Worm (Caenorhabditis elegans) whole organism, late embryonic: ENCODE measurements around the gene ska-3.

Experiments
- ama-1 ChIP-seq: fragments of 150-350 bp; optimal IDR thresholded peaks from 2 replicates; lab custom pipeline; 2014
- ceh-22 ChIP-seq: sonication (generic microtip); optimal IDR thresholded peaks from 2 replicates; lab custom pipeline; 2017; ENCODE audit warnings: missing biosample characterization, missing genetic modification characterization
- dmd-4 ChIP-seq: sonication (generic microtip); optimal IDR thresholded peaks from 2 replicates; lab custom pipeline; 2016; ENCODE audit warnings: borderline replicate concordance, missing genetic modification characterization, missing compliant biosample characterization
- elt-4 ChIP-seq: sonication (generic microtip); optimal IDR thresholded peaks from 2 replicates; lab custom pipeline; 2016; ENCODE audit warnings: missing genetic modification characterization, missing compliant biosample characterization
- nhr-11 ChIP-seq: fragments of 150-350 bp; optimal IDR thresholded peaks from 2 replicates; lab custom pipeline; 2014; ENCODE audit warnings: missing biosample characterization, missing genetic modification characterization
- pax-1 ChIP-seq: fragments of 150-350 bp; optimal IDR thresholded peaks from 2 replicates; lab custom pipeline; 2014; ENCODE audit warnings: missing biosample characterization, missing genetic modification characterization
- tbx-2 ChIP-seq: sonication (generic microtip); optimal IDR thresholded peaks from 2 replicates; lab custom pipeline; 2016; ENCODE audit warnings: missing genetic modification characterization, missing compliant biosample characterization

DNA sequence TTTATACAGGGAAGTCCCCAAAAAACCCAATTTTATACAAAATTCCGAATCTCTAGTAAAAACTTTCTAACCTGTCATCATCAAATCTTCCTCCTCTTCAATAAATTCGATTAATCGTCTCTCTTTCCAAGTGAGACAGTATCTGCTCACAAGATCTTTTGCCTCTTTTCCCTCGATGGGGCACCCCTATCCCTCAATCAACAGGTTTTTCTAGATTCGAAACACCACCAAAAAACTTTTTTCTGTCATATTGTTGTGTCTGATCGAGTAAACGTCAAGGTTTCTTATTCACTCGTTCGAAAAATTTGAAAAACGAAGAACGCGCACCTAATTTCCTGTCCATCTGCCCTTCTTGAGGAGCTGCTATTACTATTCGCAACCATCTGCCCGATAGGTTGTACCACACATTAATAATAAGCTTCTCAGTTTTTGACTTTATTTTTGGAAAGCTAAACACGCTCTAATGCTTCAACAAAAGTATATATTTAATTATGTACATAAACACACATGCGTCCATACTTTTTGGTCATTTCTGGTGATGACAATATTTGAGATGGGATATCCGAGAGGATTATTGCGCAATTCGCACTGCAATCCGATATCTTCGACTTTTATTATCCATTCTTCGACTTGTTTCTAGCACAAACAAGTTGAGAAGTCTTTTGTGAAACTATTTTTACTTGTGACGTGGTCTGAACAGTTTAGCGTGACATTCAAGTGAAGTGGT is 40.5 kb upstream of the ska-3 start:
- no peak for TF ChIP-seq pax-1 (tag; lab: Kevin White, UChicago)
- TF ChIP-seq elt-4 (tag; lab: Kevin White, UChicago) = no peak
- no peak for TF ChIP-seq ama-1 (lab: Kevin White, UChicago)
- no peak for TF ChIP-seq dmd-4 (tag; lab: Kevin White, UChicago)
- TF ChIP-seq nhr-11 (tag; lab: Kevin White, UChicago) = no peak
- TF ChIP-seq tbx-2 (tag; lab: Kevin White, UChicago) = no peak
- TF ChIP-seq ceh-22 (tag; lab: Kevin White, UChicago) = no peak
